Fruit fly (Drosophila melanogaster) Kc167 (cell line): Measurements from ENCODE around the gene ZnT77C.

Experiments used
- Myc ChIP-seq: fragments of >200 bp; optimal IDR thresholded peaks from 2 replicates; lab custom pipeline; 2017; ENCODE audit warnings: missing external identifiers
- Sin3A ChIP-seq: fragments of >200 bp; optimal IDR thresholded peaks from 2 replicates; lab custom pipeline; 2018; ENCODE audit warnings: missing external identifiers
- h ChIP-seq: fragments of >200 bp; optimal IDR thresholded peaks from 3 replicates; lab custom pipeline; 2018; ENCODE audit warnings: missing external identifiers
- insv ChIP-seq: fragments of >200 bp; optimal IDR thresholded peaks from 3 replicates; lab custom pipeline; 2018; ENCODE audit warnings: missing external identifiers
- psq ChIP-seq: fragments of >200 bp; optimal IDR thresholded peaks from 2 replicates; lab custom pipeline; 2017; ENCODE audit warnings: missing external identifiers
- ttk ChIP-seq: sonication (Bioruptor generic); optimal IDR thresholded peaks from 2 replicates; lab custom pipeline; 2017; ENCODE audit warnings: missing external identifiers

ZnT77C gene

dm6 chr3L:20442674-20443313 lies 51.9 kb downstream of the ZnT77C start:
- TF ChIP-seq psq (no peak), h (no peak), ttk (no peak), Sin3A (lab: Kevin White, UChicago) (no peak), Myc (no peak), insv (lab: Kevin White, UChicago) (no peak)

dm6 chr3L:20441632-20442469 lies 52.9 kb downstream of the ZnT77C start, which contains the start of gene CG5910:
Gene CG5910 (plus strand): TSS chr3L:20442419.
- TF ChIP-seq insv (lab: Kevin White, UChicago), result no peak
- no peak for TF ChIP-seq h
- no peak for TF ChIP-seq Myc
- no peak for TF ChIP-seq ttk
- no peak for TF ChIP-seq Sin3A (lab: Kevin White, UChicago)
- TF ChIP-seq psq, result no peak

- TF ChIP-seq psq (no peak), Myc (no peak), h (no peak), insv (lab: Kevin White, UChicago) (no peak), Sin3A (lab: Kevin White, UChicago) (no peak), ttk (no peak)
Measured at dm6 chr3L:20440902-20441429, 53.8 kb downstream of the ZnT77C start.

- TF ChIP-seq Myc (no peak), ttk (no peak), psq (no peak), h (no peak), Sin3A (lab: Kevin White, UChicago) (no peak), insv (lab: Kevin White, UChicago) (no peak)
Measured at dm6 chr3L:20439772-20440171, 54.9 kb downstream of the ZnT77C start, which contains the start of gene Hpd. Gene Hpd (minus strand): TSS chr3L:20439872.

- no peak for TF ChIP-seq psq
- TF ChIP-seq Sin3A (lab: Kevin White, UChicago), result no peak
- TF ChIP-seq Myc, result no peak
Measured at dm6 chr3L:20436069-20436468, 58.7 kb downstream of the ZnT77C start, which contains the start of the genes mRpL15 and CtIP. Gene mRpL15 (minus strand): TSS chr3L:20436209. Gene CtIP (plus strand): TSS chr3L:20436250.
